Worm (Caenorhabditis elegans): ENCODE data around the gene tyra-2.

tyra-2 gene

DNA sequence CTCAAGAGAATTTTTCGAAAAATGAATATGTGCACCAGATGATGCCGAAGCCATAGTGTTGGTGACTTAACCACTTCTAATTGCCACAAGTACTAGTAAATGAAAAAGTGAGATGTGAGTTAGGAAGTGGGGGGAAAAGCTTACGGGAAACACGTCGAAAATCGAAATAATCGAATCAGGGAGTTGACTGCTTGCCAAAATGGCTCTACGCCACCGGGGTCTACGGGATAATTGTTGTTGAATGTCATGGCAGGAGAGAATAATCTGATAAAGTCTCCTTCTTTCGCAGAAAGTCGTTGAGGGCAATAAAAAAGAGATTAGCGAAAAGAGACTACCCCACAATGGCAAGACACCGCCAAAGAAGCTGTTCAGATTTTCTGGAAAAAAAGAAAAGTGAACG is 41.5 kb downstream of the tyra-2 start:
- TF ChIP-seq unc-62 (GFP tag; optimal IDR thresholded peaks at IDR 0.05): no peak

DNA sequence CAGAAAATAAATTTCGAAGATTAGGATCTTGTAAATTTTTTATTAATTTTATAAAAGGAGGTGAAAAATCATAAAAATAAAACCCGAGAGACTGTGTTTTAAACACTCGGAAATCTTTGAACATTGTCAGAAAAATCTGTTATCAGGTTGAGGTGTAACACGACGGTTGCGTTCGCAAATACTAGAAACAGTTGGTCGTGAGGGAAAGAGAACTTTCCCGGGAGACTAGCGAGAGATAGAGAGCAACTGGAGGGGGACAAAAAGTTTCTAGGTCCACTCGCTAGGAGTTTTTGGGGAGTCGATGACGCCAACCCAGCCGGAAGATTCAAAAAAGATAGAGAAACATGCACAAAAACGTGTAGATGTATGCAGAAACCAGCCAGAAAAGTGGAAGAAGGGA is 43.0 kb downstream of the tyra-2 start:
- no peak for TF ChIP-seq unc-62 (GFP tag; optimal IDR thresholded peaks at IDR 0.05)

DNA sequence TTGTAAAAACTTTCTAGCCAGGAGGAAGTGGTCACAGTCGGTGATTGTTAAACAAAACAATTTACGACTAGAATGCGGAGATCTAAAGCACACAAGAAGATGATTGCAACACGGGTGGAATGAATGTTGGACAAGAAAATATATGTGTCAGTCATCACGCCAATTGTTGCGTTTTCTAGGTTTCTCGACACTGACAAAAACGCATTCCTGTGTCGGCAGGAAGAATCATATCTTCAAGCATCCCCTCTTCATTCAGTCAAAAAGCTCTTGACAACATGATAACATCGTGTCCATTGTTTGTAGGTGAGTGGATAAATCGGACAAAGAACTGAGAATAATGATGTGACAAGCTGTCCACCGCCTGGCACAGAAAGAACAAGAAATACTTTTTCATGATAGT is 45.8 kb downstream of the tyra-2 start:
- no peak for TF ChIP-seq unc-62 (GFP tag; optimal IDR thresholded peaks at IDR 0.05)

DNA sequence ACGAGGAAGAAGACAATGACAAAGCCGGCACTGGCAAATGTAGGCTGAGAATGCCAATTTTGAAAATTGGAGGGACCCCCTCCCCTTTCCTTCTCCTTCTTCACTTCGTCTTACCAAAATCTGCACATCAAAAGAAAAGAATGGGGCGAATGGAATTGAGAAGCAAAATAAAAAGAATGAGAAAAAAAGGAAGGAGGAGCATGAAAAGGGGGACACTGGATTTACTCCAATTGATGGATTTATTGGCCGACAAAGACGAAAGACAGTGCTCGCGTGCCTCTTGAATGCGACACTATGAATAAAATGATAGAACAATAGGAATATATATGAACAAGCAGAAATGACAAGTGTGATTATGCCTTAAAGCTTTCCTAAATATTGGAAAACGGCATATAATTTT is 46.5 kb downstream of the tyra-2 start:
- TF ChIP-seq unc-62 (GFP tag; optimal IDR thresholded peaks at IDR 0.05): no peak

DNA sequence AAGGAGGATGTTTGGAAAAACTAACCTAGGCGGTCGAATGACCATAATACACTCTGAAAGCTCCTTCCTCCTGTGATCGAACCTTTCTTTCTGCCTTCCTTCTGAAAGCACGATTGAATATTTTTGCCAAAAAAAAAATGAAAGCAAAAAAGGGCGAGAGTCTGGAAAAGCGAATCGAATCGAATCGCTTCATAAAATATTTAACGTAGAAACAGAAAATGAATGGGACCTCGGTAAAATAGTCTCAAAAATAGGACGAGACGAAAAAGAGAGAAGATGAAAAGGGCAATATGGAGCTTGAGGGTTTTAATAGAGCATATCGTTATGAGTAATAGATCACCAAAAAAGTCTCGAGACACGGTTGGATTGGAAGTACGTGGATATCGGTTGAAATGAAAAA is 49.1 kb downstream of the tyra-2 start, which contains the start of gene inx-1:
inx-1 (minus strand) TSS at position 101 of the 400 bp plus-strand sequence.
- TF ChIP-seq unc-62 (GFP tag; optimal IDR thresholded peaks at IDR 0.05): no peak

DNA sequence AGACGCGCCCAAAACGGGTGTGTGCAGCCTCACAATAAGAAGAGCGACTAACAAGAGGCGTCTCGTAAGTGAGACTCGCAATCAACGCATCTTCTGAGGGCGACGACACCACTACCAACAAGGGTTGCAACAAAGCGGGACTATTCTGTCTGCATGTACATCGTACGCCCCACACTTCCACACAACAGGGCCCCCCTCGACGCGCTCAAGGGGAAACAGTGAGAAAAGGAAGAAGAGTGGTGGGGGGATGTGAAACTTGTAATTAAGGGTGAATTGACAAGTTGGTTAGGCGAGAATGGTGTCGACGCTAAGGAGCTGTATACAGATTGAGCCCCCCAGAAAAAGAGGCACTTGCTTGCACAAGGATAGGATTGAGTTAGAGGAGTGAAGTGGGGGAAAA is 52.0 kb downstream of the tyra-2 start:
- TF ChIP-seq unc-62 (GFP tag; optimal IDR thresholded peaks at IDR 0.05): no peak
